Worm (Caenorhabditis elegans) whole organism, young adult: ENCODE measurements around the gene haao-1.

Source experiments
- F22D6.2 ChIP-seq: sonication (generic microtip); optimal IDR thresholded peaks from 2 replicates; lab custom pipeline; 2016; ENCODE audit warnings: mild to moderate bottlenecking, missing genetic modification characterization, missing compliant biosample characterization
- F33H1.4 ChIP-seq: fragments of 200-800 bp; sonication (Bioruptor generic); IDR thresholded peaks from 2 replicates; pipeline ENCODE4 v1.3.6; 2022; ENCODE audit warnings: missing genetic modification reagents, missing genetic modification characterization, missing compliant biosample characterization
- F57A8.1 ChIP-seq: fragments of 200-800 bp; sonication (Bioruptor generic); optimal IDR thresholded peaks from 2 replicates; lab custom pipeline; 2018; ENCODE audit warnings: mild to moderate bottlenecking, missing genetic modification characterization, moderate library complexity, missing compliant biosample characterization
- K12H6.12 ChIP-seq: fragments of 200-800 bp; sonication (Bioruptor generic); optimal IDR thresholded peaks from 2 replicates; lab custom pipeline; 2018; ENCODE audit warnings: mild to moderate bottlenecking, missing genetic modification characterization, missing compliant biosample characterization
- T26A5.8 ChIP-seq: sonication (generic microtip); optimal IDR thresholded peaks from 2 replicates; lab custom pipeline; 2016; ENCODE audit warnings: missing genetic modification characterization, missing compliant biosample characterization
- Y53G8AR.9 ChIP-seq: fragments of 200-800 bp; sonication (Bioruptor generic); conservative IDR thresholded peaks from 2 replicates; pipeline ENCODE4 v1.3.6; 2022; ENCODE audit warnings: missing genetic modification reagents, missing genetic modification characterization, missing compliant biosample characterization
- Y56A3A.18 ChIP-seq: fragments of 200-800 bp; sonication (Bioruptor generic); IDR thresholded peaks from 2 replicates; pipeline ENCODE4 v1.3.6; 2022; ENCODE audit warnings: missing genetic modification reagents, missing genetic modification characterization, missing compliant biosample characterization
- Y67H2A.10 ChIP-seq: fragments of 200-800 bp; sonication (Bioruptor generic); conservative IDR thresholded peaks from 2 replicates; pipeline ENCODE4 v1.3.6; 2022; ENCODE audit warnings: missing genetic modification reagents, missing genetic modification characterization, missing compliant biosample characterization
- ZK185.1 ChIP-seq: sonication (generic microtip); optimal IDR thresholded peaks from 2 replicates; lab custom pipeline; 2016; ENCODE audit warnings: mild to moderate bottlenecking, missing genetic modification characterization, missing compliant biosample characterization; ENCODE audit not compliant: poor library complexity, severe bottlenecking
- atf-7 ChIP-seq: sonication (generic microtip); optimal IDR thresholded peaks from 2 replicates; lab custom pipeline; 2017; ENCODE audit warnings: mild to moderate bottlenecking, missing genetic modification characterization, missing compliant biosample characterization
- athp-1 ChIP-seq: sonication (generic microtip); optimal IDR thresholded peaks from 2 replicates; lab custom pipeline; 2017; ENCODE audit warnings: mild to moderate bottlenecking, missing genetic modification characterization, missing compliant biosample characterization
- bed-1 ChIP-seq: fragments of 200-800 bp; sonication (Bioruptor generic); IDR thresholded peaks from 2 replicates; pipeline ENCODE4 v1.3.6; 2022; ENCODE audit warnings: missing genetic modification reagents, missing genetic modification characterization, missing compliant biosample characterization
- bed-2 ChIP-seq: fragments of 200-800 bp; sonication (Bioruptor generic); IDR thresholded peaks from 2 replicates; pipeline ENCODE4 v1.3.6; 2022; ENCODE audit warnings: missing genetic modification reagents, missing genetic modification characterization, missing compliant biosample characterization
- cebp-1 ChIP-seq, 2 experiments: fragments of 200-800 bp in 1 of 2; sonication (Bioruptor generic) in 1 of 2; sonication (generic microtip) in 1 of 2; IDR thresholded peaks in 1 of 2; optimal IDR thresholded peaks in 1 of 2; 2 replicates each; pipeline versions ENCODE4 v1.3.6 to Lab custom; 2017 to 2022; ENCODE audit warnings: missing compliant biosample characterization in 2 of 2, missing genetic modification characterization in 2 of 2, mild to moderate bottlenecking in 1 of 2, missing genetic modification reagents in 1 of 2, moderate library complexity in 1 of 2
- ceh-27 ChIP-seq: fragments of 200-800 bp; sonication (Bioruptor generic); optimal IDR thresholded peaks from 2 replicates; lab custom pipeline; 2018; ENCODE audit warnings: mild to moderate bottlenecking, missing genetic modification characterization, moderate library complexity, missing compliant biosample characterization
- ceh-58 ChIP-seq: fragments of 200-800 bp; sonication (Bioruptor generic); IDR thresholded peaks from 2 replicates; pipeline ENCODE4 v1.3.6; 2022; ENCODE audit warnings: missing genetic modification characterization, missing compliant biosample characterization
- egl-44 ChIP-seq: fragments of 200-800 bp; sonication (Bioruptor generic); IDR thresholded peaks from 2 replicates; pipeline ENCODE4 v1.3.6; 2022; ENCODE audit warnings: missing genetic modification reagents, missing genetic modification characterization, missing compliant biosample characterization
- fkh-3 ChIP-seq: sonication (generic microtip); optimal IDR thresholded peaks from 2 replicates; lab custom pipeline; 2016; ENCODE audit warnings: mild to moderate bottlenecking, missing genetic modification characterization, missing compliant biosample characterization
- gei-17 ChIP-seq: fragments of 200-800 bp; sonication (Bioruptor generic); optimal IDR thresholded peaks from 2 replicates; lab custom pipeline; 2018; ENCODE audit warnings: mild to moderate bottlenecking, missing genetic modification characterization, missing compliant biosample characterization
- him-1 ChIP-seq: sonication (generic microtip); optimal IDR thresholded peaks from 2 replicates; lab custom pipeline; 2016; ENCODE audit warnings: missing genotype, missing genetic modification reagents, missing genetic modification characterization, missing compliant biosample characterization
- hlh-26 ChIP-seq: fragments of 200-800 bp; sonication (Bioruptor generic); conservative IDR thresholded peaks from 2 replicates; pipeline ENCODE4 v1.3.6; 2022; ENCODE audit warnings: missing genetic modification reagents, missing genetic modification characterization, missing compliant biosample characterization
- let-526 ChIP-seq: fragments of 200-800 bp; sonication (Bioruptor generic); IDR thresholded peaks from 2 replicates; pipeline ENCODE4 v1.3.6; 2022; ENCODE audit warnings: missing genetic modification reagents, missing genetic modification characterization, missing compliant biosample characterization
- let-607 ChIP-seq, 2 experiments: fragments of 200-800 bp in 1 of 2; sonication (Bioruptor generic) in 1 of 2; sonication (generic microtip) in 1 of 2; optimal IDR thresholded peaks; 2 replicates each; lab custom pipeline; 2016 to 2018; ENCODE audit warnings: mild to moderate bottlenecking in 2 of 2, missing compliant biosample characterization in 2 of 2, missing genetic modification characterization in 2 of 2, moderate library complexity in 2 of 2, missing genotype in 1 of 2
- lin-54 ChIP-seq: fragments of 200-800 bp; sonication (Bioruptor generic); optimal IDR thresholded peaks from 2 replicates; lab custom pipeline; 2018; ENCODE audit warnings: mild to moderate bottlenecking, missing genetic modification characterization, missing compliant biosample characterization
- mcd-1 ChIP-seq: fragments of 200-800 bp; sonication (Bioruptor generic); IDR thresholded peaks from 2 replicates; pipeline ENCODE4 v1.3.6; 2022; ENCODE audit warnings: missing genetic modification reagents, missing genetic modification characterization, missing compliant biosample characterization
- nhr-27 ChIP-seq: fragments of 200-800 bp; sonication (Bioruptor generic); optimal IDR thresholded peaks from 2 replicates; lab custom pipeline; 2018; ENCODE audit warnings: mild to moderate bottlenecking, missing genetic modification characterization, moderate library complexity, missing compliant biosample characterization
- rcor-1 ChIP-seq: fragments of 200-800 bp; sonication (Bioruptor generic); IDR thresholded peaks from 2 replicates; pipeline ENCODE4 v1.3.6; 2022; ENCODE audit warnings: missing genetic modification reagents, missing genetic modification characterization, missing compliant biosample characterization
- rpc-1 ChIP-seq, 2 experiments: fragments of 150-350 bp in 1 of 2; sonication (generic microtip) in 1 of 2; optimal IDR thresholded peaks; 2 replicates each; lab custom pipeline; 2014 to 2018; ENCODE audit warnings: missing biosample characterization in 1 of 2, missing genetic modification characterization in 1 of 2, missing genetic modification reagents in 1 of 2, missing genotype in 1 of 2
- snpc-1.1 ChIP-seq: sonication (generic microtip); optimal IDR thresholded peaks from 2 replicates; lab custom pipeline; 2017; ENCODE audit warnings: missing genetic modification characterization, mild to moderate bottlenecking, missing compliant biosample characterization, antibody characterized with exemption, moderate library complexity, missing genotype, missing genetic modification reagents; ENCODE audit not compliant: insufficient read depth
- tbx-9 ChIP-seq: sonication (generic microtip); optimal IDR thresholded peaks from 2 replicates; lab custom pipeline; 2016; ENCODE audit warnings: borderline replicate concordance, missing genetic modification characterization, inconsistent platforms, missing compliant biosample characterization
- unc-130 ChIP-seq: sonication (generic microtip); optimal IDR thresholded peaks from 2 replicates; lab custom pipeline; 2016; ENCODE audit warnings: missing genetic modification reagents, missing genetic modification characterization, missing compliant biosample characterization
- ztf-18 ChIP-seq: sonication (generic microtip); optimal IDR thresholded peaks from 2 replicates; lab custom pipeline; 2016; ENCODE audit warnings: missing genotype, mild to moderate bottlenecking, missing genetic modification characterization, missing compliant biosample characterization

The haao-1 gene

ce11 chrV:9504474-9504960, at the start of gene haao-1:
Gene haao-1, plus strand, starts transcription at chrV:9504910.
- TF ChIP-seq ZK185.1 (tag; lab: Kevin White, UChicago): no peak

- TF ChIP-seq fkh-3 (tag; lab: Kevin White, UChicago): no peak
- no peak for TF ChIP-seq nhr-27 (tag; lab: Kevin White, UChicago)
- TF ChIP-seq bed-1 (GFP tag; lab: Robert Waterston, UW): no peak
- TF ChIP-seq rpc-1 (optimal IDR thresholded peaks at IDR 0.05; lab: Kevin White, UChicago): no peak
- no peak for TF ChIP-seq rpc-1 (tag; optimal IDR thresholded peaks at IDR 0.05; lab: Kevin White, UChicago)
- no peak for TF ChIP-seq gei-17 (GFP tag; lab: Kevin White, UChicago)
- no peak for TF ChIP-seq ceh-27 (GFP tag; lab: Kevin White, UChicago)
- TF ChIP-seq unc-130: no peak
- TF ChIP-seq F33H1.4 (GFP tag; lab: Robert Waterston, UW): no peak
- no peak for TF ChIP-seq mcd-1 (GFP tag; lab: Robert Waterston, UW)
- no peak for TF ChIP-seq tbx-9
These were observed 47.2 kb upstream of the haao-1 start for ce11 chrV:9457535-9457934.

- no peak for TF ChIP-seq Y67H2A.10 (GFP tag; lab: Robert Waterston, UW)
- TF ChIP-seq atf-7: no peak
- TF ChIP-seq let-607 (tag; optimal IDR thresholded peaks at IDR 0.05; lab: Kevin White, UChicago): no peak
- no peak for TF ChIP-seq F57A8.1 (GFP tag; lab: Kevin White, UChicago)
- TF ChIP-seq egl-44: no peak
- TF ChIP-seq Y56A3A.18 (GFP tag; lab: Robert Waterston, UW): no peak
- no peak for TF ChIP-seq bed-2 (GFP tag; lab: Robert Waterston, UW)
These were observed 42.1 kb upstream of the haao-1 start, which contains the start of gene F07D3.3 for ce11 chrV:9462605-9463004. Gene F07D3.3, minus strand, starts transcription at chrV:9462705.

ce11 chrV:9465529-9465928, 39.2 kb upstream of the haao-1 start:
- TF ChIP-seq ceh-27 (GFP tag; lab: Kevin White, UChicago) (no peak), ceh-58 (GFP tag; lab: Robert Waterston, UW) (no peak), gei-17 (GFP tag; lab: Kevin White, UChicago) (no peak), ztf-18 (no peak), cebp-1 (GFP tag; IDR thresholded peaks at IDR 0.05; lab: Robert Waterston, UW) (no peak), cebp-1 (tag; optimal IDR thresholded peaks at IDR 0.05; lab: Kevin White, UChicago) (no peak), let-526 (GFP tag; lab: Robert Waterston, UW) (no peak), rcor-1 (no peak), lin-54 (GFP tag; lab: Kevin White, UChicago) (no peak), snpc-1.1 (tag; lab: Kevin White, UChicago) (no peak), him-1 (tag; lab: Kevin White, UChicago) (no peak), hlh-26 (no peak), let-607 (tag; optimal IDR thresholded peaks at IDR 0.05; lab: Kevin White, UChicago) (no peak), Y53G8AR.9 (GFP tag; lab: Robert Waterston, UW) (no peak), F22D6.2 (no peak), T26A5.8 (tag; lab: Kevin White, UChicago) (no peak), athp-1 (tag; lab: Kevin White, UChicago) (no peak), K12H6.12 (tag; lab: Kevin White, UChicago) (no peak)
